Fruit fly (Drosophila melanogaster) whole organism, embryonic: ENCODE measurements around the gene CG42525.

Source experiments
- BEAF-32 ChIP-seq: fragments of 200-800 bp; sonication (Bioruptor generic); optimal IDR thresholded peaks from 3 replicates; lab custom pipeline; 2017; ENCODE audit warnings: missing biosample characterization, missing genetic modification characterization, mild to moderate bottlenecking, moderate library complexity, missing genetic modification reagents
- CG10267 ChIP-seq: fragments of 200-800 bp; sonication (Bioruptor generic); optimal IDR thresholded peaks from 2 replicates; lab custom pipeline; 2018; ENCODE audit warnings: missing biosample characterization, mild to moderate bottlenecking, missing genetic modification characterization, moderate library complexity
- CG10462 ChIP-seq: fragments of 200-800 bp; sonication (Bioruptor generic); optimal IDR thresholded peaks from 2 replicates; lab custom pipeline; 2016; ENCODE audit warnings: missing biosample characterization, missing genetic modification characterization
- CG10565 ChIP-seq: fragments of 200-800 bp; sonication (Bioruptor generic); optimal IDR thresholded peaks from 3 replicates; lab custom pipeline; 2016; ENCODE audit warnings: missing biosample characterization, mild to moderate bottlenecking, missing genetic modification characterization
- CG11398 ChIP-seq: fragments of 200-800 bp; sonication (Bioruptor generic); optimal IDR thresholded peaks from 2 replicates; lab custom pipeline; 2016; ENCODE audit warnings: missing biosample characterization, missing genetic modification characterization
- CG12236 ChIP-seq: fragments of 200-800 bp; sonication (Bioruptor generic); optimal IDR thresholded peaks from 2 replicates; lab custom pipeline; 2016; ENCODE audit warnings: missing biosample characterization, missing genetic modification characterization
- CG13624 ChIP-seq: fragments of 200-800 bp; sonication (Bioruptor generic); optimal IDR thresholded peaks from 2 replicates; lab custom pipeline; 2016; ENCODE audit warnings: missing biosample characterization, missing genetic modification characterization
- CG13894 ChIP-seq: fragments of 200-800 bp; sonication (Bioruptor generic); optimal IDR thresholded peaks from 3 replicates; lab custom pipeline; 2018; ENCODE audit warnings: missing biosample characterization, mild to moderate bottlenecking, missing genetic modification characterization, moderate library complexity
- CG14667 ChIP-seq: fragments of 200-800 bp; sonication (Bioruptor generic); IDR thresholded peaks from 2 replicates; pipeline ENCODE4 v1.3.6; 2022; ENCODE audit warnings: missing biosample characterization, missing genetic modification characterization
- CG15073 ChIP-seq: fragments of 200-800 bp; sonication (Bioruptor generic); optimal IDR thresholded peaks from 2 replicates; lab custom pipeline; 2016; ENCODE audit warnings: missing biosample characterization, missing genetic modification characterization
- CG15269 ChIP-seq: fragments of 200-800 bp; sonication (Bioruptor generic); optimal IDR thresholded peaks from 2 replicates; lab custom pipeline; 2018; ENCODE audit warnings: missing biosample characterization, mild to moderate bottlenecking, missing genetic modification characterization, moderate library complexity
- CG15696 ChIP-seq: fragments of 200-800 bp; sonication (Bioruptor generic); optimal IDR thresholded peaks from 2 replicates; lab custom pipeline; 2019; ENCODE audit warnings: missing biosample characterization, mild to moderate bottlenecking, missing genetic modification characterization, moderate library complexity
- CG16779 ChIP-seq: fragments of 200-800 bp; sonication (Bioruptor generic); IDR thresholded peaks from 2 replicates; pipeline ENCODE4 v1.3.6; 2022; ENCODE audit warnings: missing biosample characterization, missing genetic modification characterization
- CG31388 ChIP-seq: fragments of 200-800 bp; sonication (Bioruptor generic); optimal IDR thresholded peaks from 2 replicates; lab custom pipeline; 2016; ENCODE audit warnings: missing biosample characterization, missing genetic modification characterization
- CG6683 ChIP-seq: fragments of 200-800 bp; sonication (Bioruptor generic); optimal IDR thresholded peaks from 2 replicates; lab custom pipeline; 2017; ENCODE audit warnings: missing biosample characterization, mild to moderate bottlenecking, missing genetic modification characterization, missing genetic modification reagents
- CG6791 ChIP-seq: fragments of 200-800 bp; sonication (Bioruptor generic); IDR thresholded peaks from 3 replicates; pipeline ENCODE4 v1.3.6; 2022; ENCODE audit warnings: missing biosample characterization, missing genetic modification characterization; ENCODE audit not compliant: partially characterized antibody
- CG7271 ChIP-seq: fragments of 200-800 bp; sonication (Bioruptor generic); optimal IDR thresholded peaks from 2 replicates; lab custom pipeline; 2018; ENCODE audit warnings: missing biosample characterization, mild to moderate bottlenecking, missing genetic modification characterization, moderate library complexity
- CG9727 ChIP-seq: fragments of 200-800 bp; sonication (Bioruptor generic); optimal IDR thresholded peaks from 3 replicates; lab custom pipeline; 2017; ENCODE audit warnings: missing biosample characterization, mild to moderate bottlenecking, missing genetic modification characterization
- D19B ChIP-seq: fragments of 200-800 bp; sonication (Bioruptor generic); optimal IDR thresholded peaks from 2 replicates; lab custom pipeline; 2017; ENCODE audit warnings: missing biosample characterization, mild to moderate bottlenecking, missing genetic modification characterization
- Dad ChIP-seq: fragments of 200-800 bp; sonication (Bioruptor generic); optimal IDR thresholded peaks from 3 replicates; lab custom pipeline; 2016; ENCODE audit warnings: missing biosample characterization, missing genetic modification characterization
- Doc3 ChIP-seq: fragments of 200-800 bp; sonication (Bioruptor generic); IDR thresholded peaks from 3 replicates; pipeline ENCODE4 v1.3.6; 2022; ENCODE audit warnings: missing biosample characterization, missing genetic modification characterization; ENCODE audit not compliant: partially characterized antibody
- GATAe ChIP-seq: fragments of 200-800 bp; sonication (Bioruptor generic); conservative IDR thresholded peaks from 2 replicates; pipeline ENCODE4 v1.3.6; 2022; ENCODE audit warnings: missing biosample characterization, missing genetic modification characterization
- HLH3B ChIP-seq: fragments of 200-800 bp; sonication (Bioruptor generic); IDR thresholded peaks from 2 replicates; pipeline ENCODE4 v1.3.6; 2022; ENCODE audit warnings: missing biosample characterization, missing genetic modification characterization
- Hmx ChIP-seq: fragments of 200-800 bp; sonication (Bioruptor generic); optimal IDR thresholded peaks from 2 replicates; lab custom pipeline; 2016; ENCODE audit warnings: missing biosample characterization, missing genetic modification characterization
- Hr39 ChIP-seq: fragments of >200 bp; optimal IDR thresholded peaks from 2 replicates; lab custom pipeline; 2017
- Hsf ChIP-seq: fragments of 200-800 bp; sonication (Bioruptor generic); optimal IDR thresholded peaks from 3 replicates; lab custom pipeline; 2016; ENCODE audit warnings: missing biosample characterization, missing genetic modification characterization
- Kr ChIP-seq: fragments of 200-800 bp; sonication (Bioruptor generic); optimal IDR thresholded peaks from 2 replicates; lab custom pipeline; 2017; ENCODE audit warnings: missing biosample characterization, mild to moderate bottlenecking, missing genetic modification characterization
- Lim3 ChIP-seq: fragments of 200-800 bp; sonication (Bioruptor generic); IDR thresholded peaks from 2 replicates; pipeline ENCODE4 v1.3.6; 2022; ENCODE audit warnings: missing biosample characterization, missing genetic modification characterization
- Lpt ChIP-seq: fragments of >200 bp; optimal IDR thresholded peaks from 2 replicates; lab custom pipeline; 2018; ENCODE audit warnings: missing biosample characterization, missing genetic modification characterization
- Oaz ChIP-seq: fragments of 200-800 bp; sonication (Bioruptor generic); IDR thresholded peaks from 2 replicates; pipeline ENCODE4 v1.3.6; 2022; ENCODE audit warnings: missing biosample characterization, missing genetic modification characterization
- Ravus ChIP-seq: fragments of 200-800 bp; sonication (Bioruptor generic); IDR thresholded peaks from 2 replicates; pipeline ENCODE4 v1.3.6; 2022; ENCODE audit warnings: missing biosample characterization, missing genetic modification characterization
- amos ChIP-seq: fragments of 200-800 bp; sonication (Bioruptor generic); IDR thresholded peaks from 2 replicates; pipeline ENCODE4 v1.3.6; 2022; ENCODE audit warnings: missing biosample characterization, missing genetic modification characterization; ENCODE audit not compliant: partially characterized antibody
- cas ChIP-seq: fragments of 200-800 bp; sonication (Bioruptor generic); IDR thresholded peaks from 2 replicates; pipeline ENCODE4 v1.3.6; 2022; ENCODE audit warnings: missing biosample characterization, missing genetic modification characterization
- chinmo ChIP-seq: fragments of 200-800 bp; sonication (Bioruptor generic); IDR thresholded peaks from 4 replicates; pipeline ENCODE4 v1.3.6; 2022; ENCODE audit warnings: missing biosample characterization, missing genetic modification characterization; ENCODE audit not compliant: partially characterized antibody
- chn ChIP-seq: fragments of 200-800 bp; sonication (Bioruptor generic); optimal IDR thresholded peaks from 2 replicates; lab custom pipeline; 2016; ENCODE audit warnings: missing biosample characterization, missing genetic modification characterization
- corto ChIP-seq: fragments of 200-800 bp; sonication (Bioruptor generic); optimal IDR thresholded peaks from 2 replicates; lab custom pipeline; 2016; ENCODE audit warnings: missing biosample characterization, mild to moderate bottlenecking, missing genetic modification characterization, moderate library complexity
- da ChIP-seq: fragments of 200-800 bp; sonication (Bioruptor generic); optimal IDR thresholded peaks from 2 replicates; lab custom pipeline; 2016; ENCODE audit warnings: missing biosample characterization, missing genetic modification characterization
- dmrt11E ChIP-seq: fragments of 200-800 bp; sonication (Bioruptor generic); optimal IDR thresholded peaks from 3 replicates; lab custom pipeline; 2018; ENCODE audit warnings: missing biosample characterization, mild to moderate bottlenecking, missing genetic modification characterization, moderate library complexity
- dysf ChIP-seq: fragments of 200-800 bp; sonication (Bioruptor generic); IDR thresholded peaks from 3 replicates; pipeline ENCODE4 v1.3.6; 2022; ENCODE audit warnings: missing biosample characterization, missing genetic modification characterization
- en ChIP-seq: fragments of 200-800 bp; sonication (Bioruptor generic); optimal IDR thresholded peaks from 2 replicates; lab custom pipeline; 2016; ENCODE audit warnings: missing biosample characterization, missing genetic modification characterization
- ftz-f1 ChIP-seq: fragments of 200-800 bp; sonication (Bioruptor generic); optimal IDR thresholded peaks from 2 replicates; lab custom pipeline; 2016; ENCODE audit warnings: missing biosample characterization, missing genetic modification characterization
- h ChIP-seq: fragments of >200 bp; optimal IDR thresholded peaks from 2 replicates; lab custom pipeline; 2017
- insv ChIP-seq, 2 experiments: fragments of 200-800 bp; sonication (Bioruptor generic); optimal IDR thresholded peaks; 3 replicates each; lab custom pipeline; 2016 to 2018; ENCODE audit warnings: missing biosample characterization in 2 of 2, missing genetic modification characterization in 2 of 2
- jumu ChIP-seq: fragments of 200-800 bp; sonication (Bioruptor generic); optimal IDR thresholded peaks from 3 replicates; lab custom pipeline; 2016; ENCODE audit warnings: missing biosample characterization, missing genetic modification characterization
- knrl ChIP-seq: fragments of 200-800 bp; sonication (Bioruptor generic); IDR thresholded peaks from 3 replicates; pipeline ENCODE4 v1.3.6; 2022; ENCODE audit warnings: missing biosample characterization, missing genetic modification characterization; ENCODE audit not compliant: partially characterized antibody
- peb ChIP-seq: fragments of 200-800 bp; sonication (Bioruptor generic); IDR thresholded peaks from 2 replicates; pipeline ENCODE4 v1.3.6; 2022; ENCODE audit warnings: missing biosample characterization, missing genetic modification characterization
- pros ChIP-seq: fragments of 200-800 bp; sonication (Bioruptor generic); optimal IDR thresholded peaks from 3 replicates; lab custom pipeline; 2019; ENCODE audit warnings: missing biosample characterization, mild to moderate bottlenecking, missing genetic modification characterization, moderate library complexity
- sc ChIP-seq, 3 experiments: fragments of >200 bp in 2 of 3; fragments of 200-800 bp in 1 of 3; sonication (Bioruptor generic) in 1 of 3; optimal IDR thresholded peaks; 2 replicates in 2 of 3; 3 replicates in 1 of 3; lab custom pipeline; 2017; ENCODE audit warnings: mild to moderate bottlenecking in 1 of 3, missing biosample characterization in 1 of 3, missing genetic modification characterization in 1 of 3, missing genetic modification reagents in 1 of 3
- tup ChIP-seq: fragments of 200-800 bp; sonication (Bioruptor generic); optimal IDR thresholded peaks from 2 replicates; lab custom pipeline; 2016; ENCODE audit warnings: missing biosample characterization, mild to moderate bottlenecking, missing genetic modification characterization, moderate library complexity
- tx ChIP-seq: fragments of 200-800 bp; sonication (Bioruptor generic); optimal IDR thresholded peaks from 2 replicates; lab custom pipeline; 2016; ENCODE audit warnings: missing biosample characterization, missing genetic modification characterization
- unc-4 ChIP-seq: fragments of 200-800 bp; sonication (Bioruptor generic); IDR thresholded peaks from 2 replicates; pipeline ENCODE4 v1.3.6; 2022; ENCODE audit warnings: missing biosample characterization, missing genetic modification characterization; ENCODE audit not compliant: partially characterized antibody
- usp ChIP-seq: fragments of >200 bp; optimal IDR thresholded peaks from 2 replicates; lab custom pipeline; 2017; ENCODE audit warnings: missing biosample characterization, missing genetic modification characterization

CG42525 gene

DNA sequence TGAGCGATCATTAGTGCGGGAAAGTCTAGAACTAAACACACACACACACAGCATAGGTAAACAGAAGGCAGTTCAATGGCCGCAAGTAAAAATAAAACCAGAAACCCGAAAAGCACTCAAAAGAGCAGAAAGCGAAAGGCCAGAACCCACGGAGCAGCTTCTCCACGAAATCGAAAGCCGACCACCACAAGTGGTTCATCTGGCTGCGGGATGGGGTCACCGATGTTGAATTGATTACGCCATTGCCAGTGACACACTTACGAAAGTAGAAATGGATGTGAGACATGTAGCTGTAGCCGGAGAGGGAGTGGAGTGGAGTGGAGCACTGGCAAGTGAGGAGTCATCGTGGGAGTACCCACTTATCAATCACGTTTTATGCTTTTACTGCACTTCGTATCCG lies 48.1 kb downstream of the CG42525 start (continued):
- TF ChIP-seq CG15073 (GFP tag; lab: Kevin White, UChicago) (no peak), usp (GFP tag; lab: Kevin White, UChicago) (no peak), GATAe (GFP tag; lab: Robert Waterston, UW) (no peak), tup (GFP tag; lab: Kevin White, UChicago) (no peak), amos (no peak), ftz-f1 (no peak), en (GFP tag; lab: Kevin White, UChicago) (no peak), chinmo (GFP tag; lab: Robert Waterston, UW) (no peak), CG10565 (GFP tag; lab: Kevin White, UChicago) (no peak), CG15269 (tag; lab: Kevin White, UChicago) (no peak), Hsf (no peak), Ravus (no peak), CG10267 (peak; percentile 5), CG10462 (GFP tag; lab: Kevin White, UChicago) (no peak), CG6791 (no peak), CG6683 (GFP tag; lab: Kevin White, UChicago) (no peak), CG15696 (tag; lab: Kevin White, UChicago) (no peak), dysf (no peak), CG13894 (tag; lab: Kevin White, UChicago) (no peak), CG14667 (GFP tag; lab: Robert Waterston, UW) (no peak), CG11398 (GFP tag; lab: Kevin White, UChicago) (no peak), unc-4 (GFP tag; lab: Robert Waterston, UW) (no peak), corto (GFP tag; lab: Kevin White, UChicago) (no peak), Oaz (GFP tag; lab: Robert Waterston, UW) (no peak), CG16779 (GFP tag; lab: Robert Waterston, UW) (no peak), CG31388 (GFP tag; lab: Kevin White, UChicago) (no peak), Dad (no peak), da (GFP tag; lab: Kevin White, UChicago) (no peak), pros (GFP tag; lab: Kevin White, UChicago) (no peak), Hr39 (lab: Kevin White, UChicago) (no peak), insv (GFP tag; optimal IDR thresholded peaks at IDR 0.05; lab: Kevin White, UChicago) (no peak), h (lab: Kevin White, UChicago) (no peak), peb (no peak), D19B (no peak), HLH3B (GFP tag; lab: Robert Waterston, UW) (no peak), CG7271 (no peak), sc (optimal IDR thresholded peaks at IDR 0.05; lab: Kevin White, UChicago) (no peak), sc (GFP tag; optimal IDR thresholded peaks at IDR 0.05; lab: Kevin White, UChicago) (no peak), Lpt (GFP tag; lab: Kevin White, UChicago) (no peak), cas (GFP tag; lab: Robert Waterston, UW) (no peak), dmrt11E (tag; lab: Kevin White, UChicago) (peak; percentile 1), CG9727 (GFP tag; lab: Kevin White, UChicago) (no peak), BEAF-32 (GFP tag; lab: Kevin White, UChicago) (no peak), Kr (GFP tag; lab: Kevin White, UChicago) (no peak), CG13624 (no peak), CG12236 (GFP tag; lab: Kevin White, UChicago) (no peak), knrl (GFP tag; lab: Robert Waterston, UW) (no peak), Doc3 (GFP tag; lab: Robert Waterston, UW) (no peak), jumu (no peak), Hmx (GFP tag; lab: Kevin White, UChicago) (no peak), Lim3 (GFP tag; lab: Robert Waterston, UW) (no peak), chn (no peak), tx (GFP tag; lab: Kevin White, UChicago) (no peak)
